Worm (Caenorhabditis elegans): ENCODE data around the gene Y55B1BR.8.
A peak's percentile ranks its signal among the peaks of the same experiment; 100 is the strongest.

Y55B1BR.8 gene

ce11 chrIII:429038-429437 lies 15.2 kb upstream of the Y55B1BR.8 start, which contains the start of gene cec-8:
Gene cec-8 (plus strand): TSS chrIII:429338.
- no peak for TF ChIP-seq hnd-1 (tag; optimal IDR thresholded peaks at IDR 0.05)
- no peak for TF ChIP-seq tbx-37 (GFP tag; conservative IDR thresholded peaks at IDR 0.05)
- TF ChIP-seq tra-4 (tag; optimal IDR thresholded peaks at IDR 0.05), result no peak
- no peak for TF ChIP-seq ceh-13 (GFP tag; optimal IDR thresholded peaks at IDR 0.05)
- no peak for TF ChIP-seq hmg-4 (GFP tag; optimal IDR thresholded peaks at IDR 0.05)
- TF ChIP-seq tbx-11 (GFP tag; IDR thresholded peaks at IDR 0.05), result no peak
- TF ChIP-seq B0310.2 (tag; optimal IDR thresholded peaks at IDR 0.05), result no peak
- TF ChIP-seq ceh-36 (tag; optimal IDR thresholded peaks at IDR 0.05), result no peak
- no peak for TF ChIP-seq scrt-1 (GFP tag; IDR thresholded peaks at IDR 0.05)
- no peak for TF ChIP-seq flt-1 (GFP tag; IDR thresholded peaks at IDR 0.05)
- no peak for TF ChIP-seq ets-7 (tag; optimal IDR thresholded peaks at IDR 0.05)

DNA sequence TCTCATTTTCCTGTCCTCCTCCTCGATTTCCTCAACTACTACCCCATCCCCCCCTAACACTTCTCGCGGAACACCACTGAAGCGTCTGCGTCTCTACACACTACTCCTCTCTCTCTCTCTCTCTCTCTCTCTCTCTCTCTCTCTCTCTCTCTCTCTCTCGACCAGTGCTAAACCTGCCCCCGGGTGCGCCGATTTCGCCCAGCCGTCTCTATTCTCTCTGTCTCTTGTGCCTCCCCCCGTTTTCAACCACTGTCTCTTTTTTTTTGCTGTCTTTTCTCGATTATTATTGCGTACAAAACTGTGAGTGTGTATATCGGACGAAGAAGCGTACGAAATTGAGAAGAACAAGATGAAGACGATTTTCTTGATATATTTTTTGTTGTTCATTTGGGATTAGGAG lies 11.2 kb upstream of the Y55B1BR.8 start:
- TF ChIP-seq sea-1 (GFP tag; conservative IDR thresholded peaks at IDR 0.05), result no peak
- TF ChIP-seq pes-1 (GFP tag; IDR thresholded peaks at IDR 0.05), result no peak
- no peak for TF ChIP-seq aly-1 (tag; optimal IDR thresholded peaks at IDR 0.05)
- no peak for TF ChIP-seq B0310.2 (tag; optimal IDR thresholded peaks at IDR 0.05)
- TF ChIP-seq F13C5.2 (tag; optimal IDR thresholded peaks at IDR 0.05), result peak; percentile 20
- TF ChIP-seq flt-1 (GFP tag; IDR thresholded peaks at IDR 0.05), result no peak; the same call in 1 of the 2 replicates
- no peak for TF ChIP-seq ceh-36 (tag; optimal IDR thresholded peaks at IDR 0.05)
- no peak for TF ChIP-seq ama-1 (optimal IDR thresholded peaks at IDR 0.05)
- TF ChIP-seq tbx-37 (GFP tag; conservative IDR thresholded peaks at IDR 0.05), result no peak
- peak; percentile 51; the same call in 1 of the 2 replicates for TF ChIP-seq tbx-11 (GFP tag; IDR thresholded peaks at IDR 0.05)
- no peak for TF ChIP-seq hmbx-1 (tag; optimal IDR thresholded peaks at IDR 0.05)
- no peak for TF ChIP-seq ets-7 (tag; optimal IDR thresholded peaks at IDR 0.05)
- no peak for TF ChIP-seq ceh-13 (GFP tag; optimal IDR thresholded peaks at IDR 0.05)
- TF ChIP-seq scrt-1 (GFP tag; IDR thresholded peaks at IDR 0.05), result no peak
- TF ChIP-seq hnd-1 (tag; optimal IDR thresholded peaks at IDR 0.05), result no peak
- no peak for TF ChIP-seq tra-4 (tag; optimal IDR thresholded peaks at IDR 0.05)
- TF ChIP-seq hmg-4 (GFP tag; optimal IDR thresholded peaks at IDR 0.05), result peak; percentile 70

DNA sequence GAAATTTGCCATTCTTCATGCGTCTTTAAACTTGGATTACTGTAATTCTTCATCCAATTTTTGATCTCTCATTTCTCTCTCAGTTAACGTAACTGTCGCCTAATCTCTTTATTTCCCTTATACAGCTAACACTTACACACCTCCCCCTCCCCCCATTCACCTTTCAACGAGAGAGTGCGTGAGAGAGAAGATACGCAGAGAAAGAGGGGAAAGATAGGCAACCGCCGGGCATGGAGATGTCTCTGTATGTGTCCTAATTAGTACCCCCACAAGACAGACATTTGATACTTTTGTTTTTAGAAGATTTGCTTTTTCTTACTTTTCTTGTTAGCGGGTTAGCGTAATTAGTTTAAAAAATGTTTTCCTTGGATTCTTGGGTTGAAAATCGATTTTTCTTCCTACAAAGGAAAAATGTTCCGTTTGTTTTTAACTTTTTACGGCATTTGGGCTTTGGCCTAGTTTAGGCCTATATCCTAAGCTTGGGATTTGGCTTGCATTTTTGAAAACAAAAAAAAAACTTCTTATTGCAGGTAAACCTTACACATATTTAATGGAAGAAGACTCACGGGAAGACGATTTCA lies 9.8 kb upstream of the Y55B1BR.8 start, which contains the start of gene affl-2:
affl-2 (plus strand) TSS at position 531 of the 581 bp plus-strand sequence.
- TF ChIP-seq tbx-11 (GFP tag; IDR thresholded peaks at IDR 0.05), result no peak
- TF ChIP-seq hmg-4 (GFP tag; optimal IDR thresholded peaks at IDR 0.05), result peak; percentile 38
- TF ChIP-seq ceh-36 (tag; optimal IDR thresholded peaks at IDR 0.05), result peak; percentile 48

DNA sequence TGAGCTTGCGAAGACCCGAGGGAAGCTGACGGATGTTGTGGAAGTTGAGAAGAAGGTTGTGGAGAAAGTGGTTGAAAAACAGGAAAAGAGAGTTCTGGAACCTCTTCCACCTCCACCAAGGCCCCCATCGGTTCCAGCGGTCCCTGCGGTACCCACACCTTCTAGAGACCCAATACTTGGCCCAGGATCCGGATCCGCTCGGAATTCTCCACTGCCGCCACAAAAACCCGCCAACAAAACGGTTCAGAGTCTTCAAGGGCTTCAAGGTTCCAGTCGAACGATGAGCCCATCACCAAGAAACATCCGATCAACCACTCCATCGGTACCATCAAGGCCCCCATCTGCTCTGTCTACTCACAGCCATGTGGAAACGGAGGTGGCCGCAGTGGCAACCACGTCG lies 7.2 kb upstream of the Y55B1BR.8 start:
- no peak for TF ChIP-seq ceh-36 (tag; optimal IDR thresholded peaks at IDR 0.05)
- TF ChIP-seq F13C5.2 (tag; optimal IDR thresholded peaks at IDR 0.05), result no peak
- no peak for TF ChIP-seq tbx-37 (GFP tag; conservative IDR thresholded peaks at IDR 0.05)
- no peak for TF ChIP-seq aly-1 (tag; optimal IDR thresholded peaks at IDR 0.05)
- TF ChIP-seq flt-1 (GFP tag; IDR thresholded peaks at IDR 0.05), result no peak
- TF ChIP-seq B0310.2 (tag; optimal IDR thresholded peaks at IDR 0.05), result no peak

- TF ChIP-seq sea-1 (GFP tag; conservative IDR thresholded peaks at IDR 0.05) (no peak), pes-1 (GFP tag; IDR thresholded peaks at IDR 0.05) (no peak), B0310.2 (tag; optimal IDR thresholded peaks at IDR 0.05) (no peak), scrt-1 (GFP tag; IDR thresholded peaks at IDR 0.05) (no peak), hnd-1 (tag; optimal IDR thresholded peaks at IDR 0.05) (no peak), aly-1 (tag; optimal IDR thresholded peaks at IDR 0.05) (no peak), ama-1 (optimal IDR thresholded peaks at IDR 0.05) (no peak), tbx-11 (GFP tag; IDR thresholded peaks at IDR 0.05) (no peak), tbx-37 (GFP tag; conservative IDR thresholded peaks at IDR 0.05) (no peak), ceh-36 (tag; optimal IDR thresholded peaks at IDR 0.05) (no peak), hmbx-1 (tag; optimal IDR thresholded peaks at IDR 0.05) (no peak), tra-4 (tag; optimal IDR thresholded peaks at IDR 0.05) (no peak), F13C5.2 (tag; optimal IDR thresholded peaks at IDR 0.05) (no peak)
Measured at ce11 chrIII:439926-440325, 4.3 kb upstream of the Y55B1BR.8 start, which contains the start of gene affl-1. Gene affl-1 (plus strand): TSS chrIII:440226.

ce11 chrIII:445515-445914 lies 1.3 kb downstream of the Y55B1BR.8 start:
- TF ChIP-seq hmbx-1 (tag; optimal IDR thresholded peaks at IDR 0.05) (peak; percentile 62), B0310.2 (tag; optimal IDR thresholded peaks at IDR 0.05) (peak; percentile 27), ceh-36 (tag; optimal IDR thresholded peaks at IDR 0.05) (peak; percentile 32), hmg-4 (GFP tag; optimal IDR thresholded peaks at IDR 0.05) (peak; percentile 27)

ce11 chrIII:446860-447259 lies 2.7 kb downstream of the Y55B1BR.8 start:
- TF ChIP-seq tbx-11 (GFP tag; IDR thresholded peaks at IDR 0.05) (no peak), ceh-13 (GFP tag; optimal IDR thresholded peaks at IDR 0.05) (no peak), flt-1 (GFP tag; IDR thresholded peaks at IDR 0.05) (no peak), aly-1 (tag; optimal IDR thresholded peaks at IDR 0.05) (no peak), hmg-4 (GFP tag; optimal IDR thresholded peaks at IDR 0.05) (no peak), hmbx-1 (tag; optimal IDR thresholded peaks at IDR 0.05) (no peak), B0310.2 (tag; optimal IDR thresholded peaks at IDR 0.05) (no peak), tbx-37 (GFP tag; conservative IDR thresholded peaks at IDR 0.05) (no peak), F13C5.2 (tag; optimal IDR thresholded peaks at IDR 0.05) (no peak), ets-7 (tag; optimal IDR thresholded peaks at IDR 0.05) (no peak), sea-1 (GFP tag; conservative IDR thresholded peaks at IDR 0.05) (no peak), tra-4 (tag; optimal IDR thresholded peaks at IDR 0.05) (no peak), hnd-1 (tag; optimal IDR thresholded peaks at IDR 0.05) (no peak), pes-1 (GFP tag; IDR thresholded peaks at IDR 0.05) (no peak), ama-1 (optimal IDR thresholded peaks at IDR 0.05) (no peak), ceh-36 (tag; optimal IDR thresholded peaks at IDR 0.05) (no peak), scrt-1 (GFP tag; IDR thresholded peaks at IDR 0.05) (no peak)

DNA sequence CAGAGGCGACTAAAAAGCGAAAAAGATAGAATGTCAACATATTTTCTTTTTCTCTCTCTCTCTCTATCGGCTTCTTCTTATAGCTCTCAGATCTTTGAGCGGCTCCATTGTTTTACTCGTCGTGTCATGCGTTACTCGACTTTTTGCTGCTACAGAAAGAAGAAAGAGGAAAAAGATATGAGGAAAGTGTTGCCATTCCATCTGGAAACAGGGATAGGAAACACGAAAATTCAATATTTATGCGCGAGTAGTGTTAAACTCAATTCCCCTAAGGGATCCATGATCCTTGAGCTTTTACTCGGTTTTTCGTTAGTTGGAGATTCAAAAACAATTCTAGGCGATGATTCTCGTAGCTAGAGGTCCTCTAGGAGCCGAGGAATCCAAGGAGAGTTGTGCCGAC lies 11.6 kb downstream of the Y55B1BR.8 start:
- TF ChIP-seq tbx-11 (GFP tag; IDR thresholded peaks at IDR 0.05), result no peak
- TF ChIP-seq ets-7 (tag; optimal IDR thresholded peaks at IDR 0.05), result no peak
- no peak for TF ChIP-seq B0310.2 (tag; optimal IDR thresholded peaks at IDR 0.05)
